Fruit fly (Drosophila melanogaster) whole organism, adult: ENCODE measurements around the gene Apt1.

Experiments
- CG11617 ChIP-seq: fragments of 200-800 bp; sonication (Bioruptor generic); optimal IDR thresholded peaks from 2 replicates; lab custom pipeline; 2017; ENCODE audit warnings: mild to moderate bottlenecking, missing biosample characterization, missing genetic modification reagents, missing genetic modification characterization
- CG12768 ChIP-seq: fragments of 200-800 bp; sonication (Bioruptor generic); optimal IDR thresholded peaks from 2 replicates; lab custom pipeline; 2017; ENCODE audit warnings: missing biosample characterization, missing genetic modification characterization, mild to moderate bottlenecking, moderate library complexity, missing genetic modification reagents
- CG14711 ChIP-seq: fragments of 200-800 bp; sonication (Bioruptor generic); optimal IDR thresholded peaks from 2 replicates; lab custom pipeline; 2018; ENCODE audit warnings: missing biosample characterization, mild to moderate bottlenecking, missing genetic modification characterization, moderate library complexity
- CG1620 ChIP-seq: fragments of 200-800 bp; sonication (Bioruptor generic); optimal IDR thresholded peaks from 2 replicates; lab custom pipeline; 2016; ENCODE audit warnings: missing biosample characterization, missing genetic modification characterization
- CG33017 ChIP-seq: fragments of 200-800 bp; sonication (Bioruptor generic); optimal IDR thresholded peaks from 2 replicates; lab custom pipeline; 2018; ENCODE audit warnings: missing biosample characterization, mild to moderate bottlenecking, missing genetic modification characterization, moderate library complexity
- CG5204 ChIP-seq: fragments of 200-800 bp; sonication (Bioruptor generic); optimal IDR thresholded peaks from 2 replicates; lab custom pipeline; 2016; ENCODE audit warnings: missing biosample characterization, missing genetic modification characterization
- CG7045 ChIP-seq: fragments of 200-800 bp; sonication (Bioruptor generic); optimal IDR thresholded peaks from 2 replicates; lab custom pipeline; 2017; ENCODE audit warnings: missing biosample characterization, mild to moderate bottlenecking, missing genetic modification characterization
- CG7101 ChIP-seq: fragments of 200-800 bp; sonication (Bioruptor generic); optimal IDR thresholded peaks from 2 replicates; lab custom pipeline; 2018; ENCODE audit warnings: missing biosample characterization, mild to moderate bottlenecking, missing genetic modification characterization, moderate library complexity
- Clk ChIP-seq: fragments of 200-800 bp; sonication (Bioruptor generic); optimal IDR thresholded peaks from 2 replicates; lab custom pipeline; 2017; ENCODE audit warnings: missing biosample characterization, missing genetic modification characterization
- Crg-1 ChIP-seq: fragments of 200-800 bp; sonication (Bioruptor generic); optimal IDR thresholded peaks from 2 replicates; lab custom pipeline; 2016; ENCODE audit warnings: missing biosample characterization, missing genetic modification characterization
- Hr96 ChIP-seq: fragments of 200-800 bp; sonication (Bioruptor generic); optimal IDR thresholded peaks from 2 replicates; lab custom pipeline; 2016; ENCODE audit warnings: missing biosample characterization, missing genetic modification characterization
- Mnt ChIP-seq: fragments of 200-800 bp; sonication (Bioruptor generic); optimal IDR thresholded peaks from 2 replicates; lab custom pipeline; 2016; ENCODE audit warnings: missing biosample characterization, mild to moderate bottlenecking, missing genetic modification characterization
- bab1 ChIP-seq: fragments of 200-800 bp; sonication (Bioruptor generic); optimal IDR thresholded peaks from 3 replicates; lab custom pipeline; 2019; ENCODE audit warnings: missing biosample characterization, mild to moderate bottlenecking, missing genetic modification characterization, moderate library complexity
- cic ChIP-seq: fragments of 200-800 bp; sonication (Bioruptor generic); optimal IDR thresholded peaks from 2 replicates; lab custom pipeline; 2017; ENCODE audit warnings: missing biosample characterization, mild to moderate bottlenecking, missing genetic modification characterization, moderate library complexity
- cnc ChIP-seq, 2 experiments: fragments of >200 bp; optimal IDR thresholded peaks; 2 replicates each; lab custom pipeline; 2017
- kay ChIP-seq: fragments of 200-800 bp; sonication (Bioruptor generic); peaks from one replicate; lab custom pipeline; 2016; ENCODE audit warnings: missing biosample characterization, missing genetic modification characterization, borderline replicate concordance
- ovo ChIP-seq: fragments of 200-800 bp; sonication (Bioruptor generic); optimal IDR thresholded peaks from 2 replicates; lab custom pipeline; 2016; ENCODE audit warnings: missing biosample characterization, missing genetic modification characterization
- pad ChIP-seq: fragments of 200-800 bp; sonication (Bioruptor generic); optimal IDR thresholded peaks from 3 replicates; lab custom pipeline; 2017; ENCODE audit warnings: missing biosample characterization, missing genetic modification characterization, mild to moderate bottlenecking, moderate library complexity, missing genetic modification reagents
- tj ChIP-seq: fragments of 200-800 bp; sonication (Bioruptor generic); optimal IDR thresholded peaks from 3 replicates; lab custom pipeline; 2017; ENCODE audit warnings: missing biosample characterization, mild to moderate bottlenecking, missing genetic modification characterization, moderate library complexity
- toe ChIP-seq: fragments of 200-800 bp; sonication (Bioruptor generic); optimal IDR thresholded peaks from 2 replicates; lab custom pipeline; 2016; ENCODE audit warnings: missing biosample characterization, missing genetic modification characterization

Gene Apt1

dm6 chr3L:11602040-11602439 lies 25.8 kb upstream of the Apt1 start:
- TF ChIP-seq CG7045 (GFP tag; lab: Kevin White, UChicago) (no peak), CG5204 (GFP tag; lab: Kevin White, UChicago) (no peak), Crg-1 (no peak), pad (no peak), kay (GFP tag; lab: Kevin White, UChicago) (no peak), CG14711 (no peak), CG12768 (no peak), toe (GFP tag; lab: Kevin White, UChicago) (no peak), CG11617 (GFP tag; lab: Kevin White, UChicago) (no peak)

dm6 chr3L:11604227-11604626 lies 23.6 kb upstream of the Apt1 start:
- no peak for TF ChIP-seq CG5204 (GFP tag; lab: Kevin White, UChicago)
- no peak for TF ChIP-seq CG14711
- TF ChIP-seq CG33017 = no peak
- no peak for TF ChIP-seq toe (GFP tag; lab: Kevin White, UChicago)
- no peak for TF ChIP-seq ovo (GFP tag; lab: Kevin White, UChicago)
- no peak for TF ChIP-seq tj (GFP tag; lab: Kevin White, UChicago)
- TF ChIP-seq cnc (optimal IDR thresholded peaks at IDR 0.05; lab: Kevin White, UChicago) = no peak
- TF ChIP-seq cic = no peak
- TF ChIP-seq bab1 (GFP tag; lab: Kevin White, UChicago) = no peak
- TF ChIP-seq kay (GFP tag; lab: Kevin White, UChicago) = no peak
- no peak for TF ChIP-seq CG7101 (tag; lab: Kevin White, UChicago)
- TF ChIP-seq CG12768 = no peak
- no peak for TF ChIP-seq Crg-1
- no peak for TF ChIP-seq CG1620 (GFP tag; lab: Kevin White, UChicago)
- no peak for TF ChIP-seq Clk (GFP tag; lab: Kevin White, UChicago)

dm6 chr3L:11609153-11609809 lies 18.6 kb upstream of the Apt1 start, which contains the start of gene Duba:
TSS of gene Duba (minus strand) at chr3L:11609465.
- peak; percentile 23 for TF ChIP-seq CG5204 (GFP tag; lab: Kevin White, UChicago)
- no peak for TF ChIP-seq CG7045 (GFP tag; lab: Kevin White, UChicago)
- TF ChIP-seq Mnt (GFP tag; lab: Kevin White, UChicago) = peak; percentile 44

dm6 chr3L:11609835-11610234 lies 18.0 kb upstream of the Apt1 start, which contains the start of gene CG42832:
TSS of gene CG42832 (plus strand) at chr3L:11610135.
- TF ChIP-seq Hr96 (GFP tag; lab: Kevin White, UChicago) = no peak
- no peak for TF ChIP-seq cnc (optimal IDR thresholded peaks at IDR 0.05; lab: Kevin White, UChicago)
- no peak for TF ChIP-seq pad
- TF ChIP-seq CG7045 (GFP tag; lab: Kevin White, UChicago) = no peak
- TF ChIP-seq cic = no peak
- TF ChIP-seq Crg-1 = no peak
- TF ChIP-seq CG12768 = no peak

- TF ChIP-seq ovo (GFP tag; lab: Kevin White, UChicago) (no peak), CG11617 (GFP tag; lab: Kevin White, UChicago) (no peak), Crg-1 (no peak), CG12768 (no peak), tj (GFP tag; lab: Kevin White, UChicago) (no peak), Mnt (GFP tag; lab: Kevin White, UChicago) (no peak), Clk (GFP tag; lab: Kevin White, UChicago) (no peak), cic (no peak), pad (no peak), Hr96 (GFP tag; lab: Kevin White, UChicago) (no peak), bab1 (GFP tag; lab: Kevin White, UChicago) (no peak), cnc (optimal IDR thresholded peaks at IDR 0.05; lab: Kevin White, UChicago) (no peak), CG1620 (GFP tag; lab: Kevin White, UChicago) (no peak)
These were observed 7.8 kb upstream of the Apt1 start, which contains the start of gene Muc68Ca for dm6 chr3L:11620001-11620400. TSS of gene Muc68Ca (minus strand) at chr3L:11620101.

dm6 chr3L:11622750-11623149 lies 5.1 kb upstream of the Apt1 start:
- TF ChIP-seq CG14711 (no peak), CG1620 (GFP tag; lab: Kevin White, UChicago) (no peak), kay (GFP tag; lab: Kevin White, UChicago) (peak; percentile 84), tj (GFP tag; lab: Kevin White, UChicago) (peak; percentile 65), Crg-1 (no peak)

- TF ChIP-seq CG14711 (peak; percentile 26), Hr96 (GFP tag; lab: Kevin White, UChicago) (no peak), cnc (optimal IDR thresholded peaks at IDR 0.05; lab: Kevin White, UChicago) (no peak), toe (GFP tag; lab: Kevin White, UChicago) (peak; percentile 10), CG5204 (GFP tag; lab: Kevin White, UChicago) (no peak), CG11617 (GFP tag; lab: Kevin White, UChicago) (peak; percentile 64), kay (GFP tag; lab: Kevin White, UChicago) (peak; percentile 96), Crg-1 (no peak), CG7101 (tag; lab: Kevin White, UChicago) (peak; percentile 57), ovo (GFP tag; lab: Kevin White, UChicago) (no peak), Clk (GFP tag; lab: Kevin White, UChicago) (no peak), cic (peak; percentile 73), CG12768 (peak; percentile 30), CG7045 (GFP tag; lab: Kevin White, UChicago) (no peak), CG1620 (GFP tag; lab: Kevin White, UChicago) (no peak), tj (GFP tag; lab: Kevin White, UChicago) (peak; percentile 39), CG33017 (peak; percentile 59), bab1 (GFP tag; lab: Kevin White, UChicago) (peak; percentile 75), pad (peak; percentile 27), Mnt (GFP tag; lab: Kevin White, UChicago) (peak; percentile 47)
These were observed 4.5 kb upstream of the Apt1 start for dm6 chr3L:11623245-11623883.
